Worm (Caenorhabditis elegans): Measurements from ENCODE around the gene Y50D4C.3.

DNA sequence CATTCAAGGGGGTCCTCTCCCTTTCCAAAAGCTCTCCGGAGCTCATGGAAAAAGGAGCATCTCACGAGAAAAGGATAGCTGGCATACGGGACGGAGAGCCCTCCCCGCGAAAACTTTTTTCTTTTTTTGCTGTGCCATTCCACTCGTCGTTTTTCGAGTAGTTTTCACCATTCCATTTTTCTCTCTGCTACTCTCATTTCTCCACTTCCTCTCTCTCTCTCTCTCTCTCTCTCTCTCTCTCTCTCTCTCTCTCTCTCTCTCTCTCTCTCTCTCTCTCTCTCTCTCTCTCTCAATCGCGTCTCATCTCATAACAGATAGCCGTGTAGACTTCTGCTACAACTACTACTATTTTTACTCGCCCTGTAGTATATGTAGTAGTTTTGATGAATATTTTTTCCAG is 34.7 kb upstream of the Y50D4C.3 start:
- TF ChIP-seq madf-9 (GFP tag; conservative IDR thresholded peaks at IDR 0.05) (no peak), daf-8 (GFP tag; IDR thresholded peaks at IDR 0.05) (no peak), ZK337.2 (GFP tag; IDR thresholded peaks at IDR 0.05) (no peak), nhr-6 (tag; optimal IDR thresholded peaks at IDR 0.05) (no peak), nhr-77 (tag; optimal IDR thresholded peaks at IDR 0.05) (no peak), snpc-4 (tag; optimal IDR thresholded peaks at IDR 0.05) (no peak), unc-39 (tag; optimal IDR thresholded peaks at IDR 0.05) (no peak)

Data from whole organism, L4 larva.